Worm (Caenorhabditis elegans): ENCODE data around the gene R04B3.3.

DNA sequence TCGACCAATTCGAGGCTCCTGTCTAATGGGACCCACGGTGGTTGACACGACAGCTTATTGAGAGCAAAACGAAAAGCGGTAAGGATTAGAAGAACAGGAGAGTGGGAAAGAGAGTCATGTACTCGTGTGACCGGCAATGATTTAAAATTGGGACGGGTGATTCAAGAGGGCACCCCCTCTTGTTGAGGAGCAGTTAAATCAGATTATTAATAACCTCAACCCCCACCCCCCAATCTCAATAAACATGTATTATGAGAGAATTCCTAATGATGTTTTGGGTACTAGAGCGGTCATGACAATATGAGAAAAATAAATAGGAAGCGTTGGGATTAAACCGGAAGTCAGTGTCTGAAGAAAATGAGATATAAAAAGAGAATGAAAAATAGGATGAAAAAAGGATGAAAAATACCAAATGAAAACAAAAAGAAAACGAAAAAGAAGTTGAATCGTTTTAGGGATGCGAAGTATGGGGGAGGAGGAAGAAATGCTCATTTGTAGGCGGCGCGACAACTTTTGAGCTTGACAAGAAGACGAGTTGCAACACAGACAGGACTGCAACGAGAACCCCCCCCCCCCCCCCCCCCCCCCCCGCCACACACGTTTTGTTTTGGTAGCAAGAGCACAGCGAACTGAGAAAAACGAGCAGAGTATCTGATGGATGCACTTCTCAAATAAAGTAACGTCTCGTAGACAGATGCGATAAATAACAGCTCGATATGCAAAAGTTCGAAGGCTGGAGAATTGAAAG is 41.4 kb upstream of the R04B3.3 start:
- TF ChIP-seq hlh-30 (tag; optimal IDR thresholded peaks at IDR 0.05; ENCODE audit: insufficient read depth) (no peak), pha-4 (tag; optimal IDR thresholded peaks at IDR 0.05) (no peak)

All from whole organism, late embryonic.